Fruit fly (Drosophila melanogaster) S2 (cell line): Measurements from ENCODE around the gene CG18858.

Experiments
- CG8478 ChIP-seq: fragments of >200 bp; optimal IDR thresholded peaks from 2 replicates; lab custom pipeline; 2018
- CTCF ChIP-seq, 2 experiments: fragments of >200 bp; optimal IDR thresholded peaks; 2 replicates each; lab custom pipeline; 2018

- TF ChIP-seq CTCF (optimal IDR thresholded peaks at IDR 0.05; lab: Kevin White, UChicago): no peak
- TF ChIP-seq CG8478: no peak
These were observed 30.0 kb downstream of the CG18858 start for dm6 chr2L:20428756-20429408.
